Worm (Caenorhabditis elegans): ENCODE measurements around the gene cest-9.2.

Gene cest-9.2

ce11 chrX:12216943-12217342 lies 5.0 kb upstream of the cest-9.2 start, which contains the start of gene C23H4.8:
C23H4.8 (plus strand) TSS chrX:12217243.
- TF ChIP-seq ceh-24 (tag; optimal IDR thresholded peaks at IDR 0.05): no peak
- no peak for TF ChIP-seq pat-9 (tag; optimal IDR thresholded peaks at IDR 0.05)
- no peak for TF ChIP-seq mec-3 (tag; optimal IDR thresholded peaks at IDR 0.05; ENCODE audit: borderline replicate concordance)
- no peak for TF ChIP-seq fkh-10 (GFP tag; optimal IDR thresholded peaks at IDR 0.05)
- TF ChIP-seq fax-1 (tag; optimal IDR thresholded peaks at IDR 0.05): no peak
- no peak for TF ChIP-seq sox-2 (GFP tag; IDR thresholded peaks at IDR 0.05)
- TF ChIP-seq pha-4 (tag; optimal IDR thresholded peaks at IDR 0.05): no peak
- no peak for TF ChIP-seq unc-3 (GFP tag; conservative IDR thresholded peaks at IDR 0.05)
- TF ChIP-seq unc-3 (tag; optimal IDR thresholded peaks at IDR 0.05): no peak
- no peak for TF ChIP-seq tbx-2 (tag; optimal IDR thresholded peaks at IDR 0.05)
- TF ChIP-seq ceh-22 (tag; optimal IDR thresholded peaks at IDR 0.05): no peak
- TF ChIP-seq ceh-19 (GFP tag; optimal IDR thresholded peaks at IDR 0.05): no peak
- no peak for TF ChIP-seq ztf-16 (tag; optimal IDR thresholded peaks at IDR 0.05)

- TF ChIP-seq ceh-48 (tag; optimal IDR thresholded peaks at IDR 0.05) (no peak), pha-4 (tag; optimal IDR thresholded peaks at IDR 0.05) (no peak), ceh-2 (tag; optimal IDR thresholded peaks at IDR 0.05) (no peak), ceh-14 (tag; optimal IDR thresholded peaks at IDR 0.05) (no peak), ceh-34 (tag; optimal IDR thresholded peaks at IDR 0.05) (no peak), lin-11 (tag; optimal IDR thresholded peaks at IDR 0.05) (no peak), odd-2 (tag; optimal IDR thresholded peaks at IDR 0.05) (no peak), gmeb-2 (tag; optimal IDR thresholded peaks at IDR 0.05) (no peak), pha-2 (tag; optimal IDR thresholded peaks at IDR 0.05) (no peak), tbx-7 (tag; optimal IDR thresholded peaks at IDR 0.05) (no peak), ceh-19 (GFP tag; optimal IDR thresholded peaks at IDR 0.05) (no peak), rnt-1 (tag; optimal IDR thresholded peaks at IDR 0.05) (no peak), nfya-1 (tag; optimal IDR thresholded peaks at IDR 0.05) (no peak), ref-2 (tag; optimal IDR thresholded peaks at IDR 0.05) (no peak), unc-3 (GFP tag; conservative IDR thresholded peaks at IDR 0.05) (no peak), unc-3 (tag; optimal IDR thresholded peaks at IDR 0.05) (no peak)
Measured at ce11 chrX:12219477-12219876, 2.4 kb upstream of the cest-9.2 start, which contains the start of gene cest-8. cest-8 (plus strand) TSS chrX:12219660.

ce11 chrX:12222723-12223122 lies 806 bp downstream of the cest-9.2 start:
- no peak for TF ChIP-seq ceh-2 (tag; optimal IDR thresholded peaks at IDR 0.05)
- TF ChIP-seq tbx-7 (tag; optimal IDR thresholded peaks at IDR 0.05): no peak
- TF ChIP-seq hlh-13 (GFP tag; optimal IDR thresholded peaks at IDR 0.05): no peak
- no peak for TF ChIP-seq ceh-22 (tag; optimal IDR thresholded peaks at IDR 0.05)
- no peak for TF ChIP-seq elt-4 (tag; optimal IDR thresholded peaks at IDR 0.05)
- no peak for TF ChIP-seq sdc-2 (tag; optimal IDR thresholded peaks at IDR 0.05)
- TF ChIP-seq unc-3 (GFP tag; conservative IDR thresholded peaks at IDR 0.05): no peak
- TF ChIP-seq unc-3 (tag; optimal IDR thresholded peaks at IDR 0.05): no peak
- no peak for TF ChIP-seq T23F11.4 (GFP tag; optimal IDR thresholded peaks at IDR 0.05)

ce11 chrX:12225970-12226369 lies 4.1 kb downstream of the cest-9.2 start, which contains the start of gene cest-9.1:
cest-9.1 (plus strand) TSS chrX:12226182.
- peak; percentile 15 for TF ChIP-seq elt-2 (tag; optimal IDR thresholded peaks at IDR 0.05)
- TF ChIP-seq fkh-10 (GFP tag; optimal IDR thresholded peaks at IDR 0.05): no peak

- no peak for TF ChIP-seq lim-6 (tag; optimal IDR thresholded peaks at IDR 0.05)
- no peak for TF ChIP-seq ttx-3 (tag; optimal IDR thresholded peaks at IDR 0.05)
- no peak for TF ChIP-seq ceh-24 (tag; optimal IDR thresholded peaks at IDR 0.05)
- no peak for TF ChIP-seq ets-4 (tag; optimal IDR thresholded peaks at IDR 0.05)
- TF ChIP-seq ceh-22 (tag; optimal IDR thresholded peaks at IDR 0.05): no peak
- no peak for TF ChIP-seq gmeb-2 (tag; optimal IDR thresholded peaks at IDR 0.05)
- TF ChIP-seq odd-2 (tag; optimal IDR thresholded peaks at IDR 0.05): no peak
- TF ChIP-seq tbx-7 (tag; optimal IDR thresholded peaks at IDR 0.05): no peak
- no peak for TF ChIP-seq unc-86 (tag; optimal IDR thresholded peaks at IDR 0.05)
Measured at ce11 chrX:12227130-12227529, 5.2 kb downstream of the cest-9.2 start.
